Worm (Caenorhabditis elegans) whole organism, L3 larva: ENCODE results near the gene T27E4.1.
A peak's percentile ranks its signal among the peaks of the same experiment; 100 is the strongest.

Experiments
- ama-1 ChIP-seq: fragments of 150-350 bp; optimal IDR thresholded peaks from 2 replicates; lab custom pipeline; 2018
- ceh-16 ChIP-seq: sonication (generic microtip); optimal IDR thresholded peaks from 2 replicates; lab custom pipeline; 2017; ENCODE audit warnings: missing biosample characterization, missing genetic modification characterization
- ceh-82 ChIP-seq: fragments of 150-350 bp; optimal IDR thresholded peaks from 2 replicates; lab custom pipeline; 2014; ENCODE audit warnings: missing biosample characterization, missing genetic modification characterization
- ceh-9 ChIP-seq: sonication (generic microtip); optimal IDR thresholded peaks from 2 replicates; lab custom pipeline; 2018; ENCODE audit warnings: missing biosample characterization, missing genetic modification characterization
- daf-12 ChIP-seq: fragments of 150-350 bp; optimal IDR thresholded peaks from 2 replicates; lab custom pipeline; 2014; ENCODE audit warnings: missing biosample characterization, missing genetic modification reagents, missing genetic modification characterization
- egl-27 ChIP-seq: sonication (generic microtip); optimal IDR thresholded peaks from 4 replicates; lab custom pipeline; 2017; ENCODE audit warnings: missing biosample characterization, missing genetic modification reagents, missing genetic modification characterization
- egl-5 ChIP-seq: fragments of 150-350 bp; optimal IDR thresholded peaks from 2 replicates; lab custom pipeline; 2017; ENCODE audit warnings: missing biosample characterization, missing genetic modification reagents, missing genetic modification characterization, inconsistent platforms
- elt-1 ChIP-seq: fragments of 150-350 bp; optimal IDR thresholded peaks from 2 replicates; lab custom pipeline; 2014; ENCODE audit warnings: missing biosample characterization, missing genetic modification characterization
- elt-2 ChIP-seq: sonication (generic microtip); optimal IDR thresholded peaks from 2 replicates; lab custom pipeline; 2016; ENCODE audit warnings: missing genetic modification reagents, mild to moderate bottlenecking, missing genetic modification characterization, missing compliant biosample characterization
- eor-1 ChIP-seq, 2 experiments: fragments of 150-350 bp; optimal IDR thresholded peaks; 2 replicates each; lab custom pipeline; 2014 to 2018; ENCODE audit warnings: missing biosample characterization in 2 of 2, missing genetic modification characterization in 2 of 2
- fkh-10 ChIP-seq: sonication (generic microtip); optimal IDR thresholded peaks from 2 replicates; lab custom pipeline; 2017; ENCODE audit warnings: missing biosample characterization, missing genetic modification reagents, missing genetic modification characterization
- fkh-2 ChIP-seq: fragments of 150-350 bp; optimal IDR thresholded peaks from 2 replicates; lab custom pipeline; 2014; ENCODE audit warnings: missing biosample characterization, missing genetic modification reagents, missing genetic modification characterization
- fos-1 ChIP-seq: fragments of 150-350 bp; optimal IDR thresholded peaks from 2 replicates; lab custom pipeline; 2014; ENCODE audit warnings: missing biosample characterization, missing genetic modification characterization
- hmg-11 ChIP-seq: sonication (generic microtip); optimal IDR thresholded peaks from 2 replicates; lab custom pipeline; 2016; ENCODE audit warnings: missing genetic modification characterization, missing compliant biosample characterization
- jun-1 ChIP-seq: fragments of 150-350 bp; optimal IDR thresholded peaks from 2 replicates; lab custom pipeline; 2014; ENCODE audit warnings: missing biosample characterization, missing genetic modification reagents, missing genetic modification characterization
- lin-15B ChIP-seq: fragments of 150-350 bp; optimal IDR thresholded peaks from 2 replicates; lab custom pipeline; 2014; ENCODE audit warnings: missing biosample characterization, missing genetic modification characterization
- lin-39 ChIP-seq: fragments of 150-350 bp; optimal IDR thresholded peaks from 2 replicates; lab custom pipeline; 2018; ENCODE audit warnings: missing biosample characterization, missing genetic modification reagents, missing genetic modification characterization
- lsy-12 ChIP-seq: sonication (generic microtip); optimal IDR thresholded peaks from 2 replicates; lab custom pipeline; 2016; ENCODE audit warnings: mild to moderate bottlenecking, missing genetic modification characterization, missing compliant biosample characterization
- mdl-1 ChIP-seq: fragments of 150-350 bp; optimal IDR thresholded peaks from 2 replicates; lab custom pipeline; 2014; ENCODE audit warnings: missing biosample characterization, missing genetic modification characterization
- nfya-1 ChIP-seq: sonication (generic microtip); optimal IDR thresholded peaks from 2 replicates; lab custom pipeline; 2017; ENCODE audit warnings: missing genetic modification characterization, mild to moderate bottlenecking, missing compliant biosample characterization, antibody characterized with exemption, moderate library complexity; ENCODE audit not compliant: insufficient read depth
- nhr-11 ChIP-seq: fragments of 150-350 bp; optimal IDR thresholded peaks from 2 replicates; lab custom pipeline; 2014; ENCODE audit warnings: missing biosample characterization, missing genetic modification characterization
- nhr-23 ChIP-seq: fragments of 150-350 bp; optimal IDR thresholded peaks from 2 replicates; lab custom pipeline; 2014; ENCODE audit warnings: missing biosample characterization, missing genetic modification reagents, missing genetic modification characterization
- nhr-237 ChIP-seq: fragments of 150-350 bp; optimal IDR thresholded peaks from 2 replicates; lab custom pipeline; 2014; ENCODE audit warnings: missing biosample characterization, missing genetic modification characterization
- nhr-25 ChIP-seq: sonication (generic microtip); optimal IDR thresholded peaks from 2 replicates; lab custom pipeline; 2017; ENCODE audit warnings: missing biosample characterization, missing genetic modification characterization
- nhr-67 ChIP-seq: fragments of 150-350 bp; optimal IDR thresholded peaks from 2 replicates; lab custom pipeline; 2014; ENCODE audit warnings: missing biosample characterization, missing genetic modification characterization
- nhr-77 ChIP-seq: fragments of 150-350 bp; optimal IDR thresholded peaks from 2 replicates; lab custom pipeline; 2014; ENCODE audit warnings: missing biosample characterization, missing genetic modification characterization
- pha-4 ChIP-seq: fragments of 150-350 bp; optimal IDR thresholded peaks from 2 replicates; lab custom pipeline; 2014; ENCODE audit warnings: missing biosample characterization, missing genetic modification reagents, missing genetic modification characterization
- pqm-1 ChIP-seq: fragments of 150-350 bp; optimal IDR thresholded peaks from 2 replicates; lab custom pipeline; 2017; ENCODE audit warnings: missing biosample characterization, missing genetic modification characterization, inconsistent platforms
- sea-2 ChIP-seq: fragments of 150-350 bp; sonication (generic microtip); optimal IDR thresholded peaks from 4 replicates; lab custom pipeline; 2014; ENCODE audit warnings: missing biosample characterization, missing genetic modification reagents, missing genetic modification characterization
- skn-1 ChIP-seq: fragments of 150-350 bp; optimal IDR thresholded peaks from 2 replicates; lab custom pipeline; 2014; ENCODE audit warnings: missing biosample characterization, missing genetic modification characterization
- snpc-4 ChIP-seq: fragments of 150-350 bp; optimal IDR thresholded peaks from 2 replicates; lab custom pipeline; 2014; ENCODE audit warnings: missing biosample characterization, missing genetic modification characterization
- unc-39 ChIP-seq: sonication (generic microtip); optimal IDR thresholded peaks from 4 replicates; lab custom pipeline; 2017; ENCODE audit warnings: missing biosample characterization, missing genetic modification characterization
- unc-62 ChIP-seq: fragments of 150-350 bp; sonication (generic microtip); optimal IDR thresholded peaks from 4 replicates; lab custom pipeline; 2014; ENCODE audit warnings: missing biosample characterization, missing genetic modification reagents, missing genetic modification characterization
- zag-1 ChIP-seq: fragments of 150-350 bp; optimal IDR thresholded peaks from 2 replicates; lab custom pipeline; 2014; ENCODE audit warnings: missing biosample characterization, missing genetic modification characterization
- ztf-11 ChIP-seq: fragments of 150-350 bp; optimal IDR thresholded peaks from 2 replicates; lab custom pipeline; 2014; ENCODE audit warnings: missing biosample characterization, missing genetic modification characterization
- ztf-4 ChIP-seq: fragments of 150-350 bp; optimal IDR thresholded peaks from 2 replicates; lab custom pipeline; 2014; ENCODE audit warnings: missing biosample characterization, missing genetic modification characterization

The T27E4.1 gene

ce11 chrV:9092209-9092608, at the start of gene T27E4.1:
Gene T27E4.1, plus strand, starts transcription at chrV:9092345.
- TF ChIP-seq eor-1 (tag; optimal IDR thresholded peaks at IDR 0.05; lab: Kevin White, UChicago) (no peak), ztf-11 (no peak), lin-39 (tag; lab: Kevin White, UChicago) (peak; percentile 44), nhr-237 (tag; lab: Kevin White, UChicago) (no peak)

- TF ChIP-seq elt-1 (no peak), ama-1 (lab: Kevin White, UChicago) (no peak), nhr-67 (tag; lab: Kevin White, UChicago) (no peak), ztf-4 (tag; lab: Kevin White, UChicago) (no peak), nhr-25 (no peak), jun-1 (tag; lab: Kevin White, UChicago) (no peak), unc-62 (no peak)
Observed at ce11 chrV:9044871-9045270, 47.3 kb upstream of the T27E4.1 start, which contains the start of gene nhr-30. Gene nhr-30, plus strand, starts transcription at chrV:9045171.

- TF ChIP-seq nhr-11 (tag; lab: Kevin White, UChicago) (peak; percentile 23), unc-62 (no peak)
Observed at ce11 chrV:9047555-9048049, 44.5 kb upstream of the T27E4.1 start, which contains the start of gene C25E10.17. Gene C25E10.17, minus strand, starts transcription at chrV:9047605.

- no peak for TF ChIP-seq fos-1 (tag; lab: Kevin White, UChicago)
- no peak for TF ChIP-seq unc-39
- TF ChIP-seq nhr-23 (tag; lab: Kevin White, UChicago), result no peak
- TF ChIP-seq sea-2 (GFP tag; lab: Kevin White, UChicago), result no peak
- no peak for TF ChIP-seq zag-1 (tag; lab: Kevin White, UChicago)
- TF ChIP-seq mdl-1 (tag; lab: Kevin White, UChicago), result no peak
- TF ChIP-seq egl-5 (tag; lab: Kevin White, UChicago), result no peak
- TF ChIP-seq egl-27 (tag; lab: Kevin White, UChicago), result no peak
- TF ChIP-seq elt-2, result no peak
- no peak for TF ChIP-seq ztf-11
- TF ChIP-seq nhr-77, result no peak
- no peak for TF ChIP-seq skn-1
- TF ChIP-seq eor-1 (tag; optimal IDR thresholded peaks at IDR 0.05; lab: Kevin White, UChicago), result no peak
- TF ChIP-seq lsy-12, result no peak
- TF ChIP-seq pqm-1, result no peak
- no peak for TF ChIP-seq pha-4 (tag; lab: Kevin White, UChicago)
- no peak for TF ChIP-seq ceh-82
- TF ChIP-seq fkh-2 (tag; lab: Kevin White, UChicago), result no peak
Observed at ce11 chrV:9049271-9049670, 42.9 kb upstream of the T27E4.1 start.

- TF ChIP-seq nhr-237 (tag; lab: Kevin White, UChicago) (no peak), ceh-9 (tag; lab: Kevin White, UChicago) (no peak), ceh-16 (no peak), pqm-1 (no peak), snpc-4 (no peak), nfya-1 (tag; lab: Kevin White, UChicago) (no peak), fkh-2 (tag; lab: Kevin White, UChicago) (no peak), eor-1 (tag; optimal IDR thresholded peaks at IDR 0.05; lab: Kevin White, UChicago) (no peak), fkh-10 (no peak), lin-15B (no peak), daf-12 (tag; lab: Kevin White, UChicago) (no peak), mdl-1 (tag; lab: Kevin White, UChicago) (no peak), ztf-4 (tag; lab: Kevin White, UChicago) (no peak), nhr-77 (no peak), jun-1 (tag; lab: Kevin White, UChicago) (no peak), hmg-11 (tag; lab: Kevin White, UChicago) (no peak), sea-2 (GFP tag; lab: Kevin White, UChicago) (no peak)
- TF ChIP-seq, all 47 proteins: peak for 0
Observed at ce11 chrV:9051100-9051499, 41.0 kb upstream of the T27E4.1 start, which contains the start of gene C25E10.7. Gene C25E10.7, minus strand, starts transcription at chrV:9051200.
